Worm (Caenorhabditis elegans) whole organism, young adult: ENCODE data around the gene catp-7.

Source experiments
- B0019.2 ChIP-seq: fragments of 200-800 bp; sonication (Bioruptor generic); conservative IDR thresholded peaks from 2 replicates; pipeline ENCODE4 v1.3.6; 2022; ENCODE audit warnings: missing genetic modification reagents, missing genetic modification characterization, missing compliant biosample characterization
- B0035.1 ChIP-seq: sonication (generic microtip); optimal IDR thresholded peaks from 2 replicates; lab custom pipeline; 2016; ENCODE audit warnings: missing genetic modification characterization, mild to moderate bottlenecking, missing compliant biosample characterization, missing genotype, missing genetic modification reagents
- B0336.3 ChIP-seq: fragments of 200-800 bp; sonication (Bioruptor generic); IDR thresholded peaks from 2 replicates; pipeline ENCODE4 v1.3.6; 2022; ENCODE audit warnings: missing genetic modification characterization, missing compliant biosample characterization
- C06A6.2 ChIP-seq: fragments of 200-800 bp; sonication (Bioruptor generic); conservative IDR thresholded peaks from 2 replicates; pipeline ENCODE4 v1.3.6; 2022; ENCODE audit warnings: missing genetic modification characterization, missing compliant biosample characterization
- D2030.7 ChIP-seq: fragments of 200-800 bp; sonication (Bioruptor generic); IDR thresholded peaks from 2 replicates; pipeline ENCODE4 v1.3.6; 2022; ENCODE audit warnings: missing genetic modification reagents, missing genetic modification characterization, missing compliant biosample characterization
- F22D6.2 ChIP-seq: sonication (generic microtip); optimal IDR thresholded peaks from 2 replicates; lab custom pipeline; 2016; ENCODE audit warnings: mild to moderate bottlenecking, missing genetic modification characterization, missing compliant biosample characterization
- F23B12.7 ChIP-seq: sonication (generic microtip); optimal IDR thresholded peaks from 2 replicates; lab custom pipeline; 2017; ENCODE audit warnings: missing genetic modification characterization, mild to moderate bottlenecking, missing compliant biosample characterization, antibody characterized with exemption, moderate library complexity; ENCODE audit not compliant: insufficient read depth
- F33H1.4 ChIP-seq: fragments of 200-800 bp; sonication (Bioruptor generic); IDR thresholded peaks from 2 replicates; pipeline ENCODE4 v1.3.6; 2022; ENCODE audit warnings: missing genetic modification reagents, missing genetic modification characterization, missing compliant biosample characterization
- F52B5.7 ChIP-seq: sonication (generic microtip); optimal IDR thresholded peaks from 2 replicates; lab custom pipeline; 2016; ENCODE audit warnings: mild to moderate bottlenecking, missing genetic modification characterization, missing compliant biosample characterization
- F57A8.1 ChIP-seq: fragments of 200-800 bp; sonication (Bioruptor generic); optimal IDR thresholded peaks from 2 replicates; lab custom pipeline; 2018; ENCODE audit warnings: mild to moderate bottlenecking, missing genetic modification characterization, moderate library complexity, missing compliant biosample characterization
- K11D2.4 ChIP-seq: fragments of 200-800 bp; sonication (Bioruptor generic); IDR thresholded peaks from 2 replicates; pipeline ENCODE4 v1.3.6; 2022; ENCODE audit warnings: missing genetic modification reagents, missing genetic modification characterization, missing compliant biosample characterization
- Y53F4B.3 ChIP-seq: fragments of 200-800 bp; sonication (Bioruptor generic); IDR thresholded peaks from 2 replicates; pipeline ENCODE4 v1.3.6; 2022; ENCODE audit warnings: missing genetic modification reagents, missing genetic modification characterization, missing compliant biosample characterization
- Y56A3A.18 ChIP-seq: fragments of 200-800 bp; sonication (Bioruptor generic); IDR thresholded peaks from 2 replicates; pipeline ENCODE4 v1.3.6; 2022; ENCODE audit warnings: missing genetic modification reagents, missing genetic modification characterization, missing compliant biosample characterization
- Y67H2A.10 ChIP-seq: fragments of 200-800 bp; sonication (Bioruptor generic); conservative IDR thresholded peaks from 2 replicates; pipeline ENCODE4 v1.3.6; 2022; ENCODE audit warnings: missing genetic modification reagents, missing genetic modification characterization, missing compliant biosample characterization
- Y79H2A.3 ChIP-seq: fragments of 200-800 bp; sonication (Bioruptor generic); conservative IDR thresholded peaks from 2 replicates; pipeline ENCODE4 v1.3.6; 2022; ENCODE audit warnings: missing genetic modification reagents, missing genetic modification characterization, missing compliant biosample characterization
- Y95B8A.8 ChIP-seq: fragments of 200-800 bp; sonication (Bioruptor generic); IDR thresholded peaks from 2 replicates; pipeline ENCODE4 v1.3.6; 2022; ENCODE audit warnings: missing genetic modification reagents, missing genetic modification characterization, missing compliant biosample characterization
- ZK185.1 ChIP-seq: sonication (generic microtip); optimal IDR thresholded peaks from 2 replicates; lab custom pipeline; 2016; ENCODE audit warnings: mild to moderate bottlenecking, missing genetic modification characterization, missing compliant biosample characterization; ENCODE audit not compliant: poor library complexity, severe bottlenecking
- aptf-2 ChIP-seq: fragments of 200-800 bp; sonication (Bioruptor generic); conservative IDR thresholded peaks from 2 replicates; pipeline ENCODE4 v1.3.6; 2022; ENCODE audit warnings: missing genetic modification reagents, missing genetic modification characterization, missing compliant biosample characterization
- aptf-3 ChIP-seq: fragments of 200-800 bp; sonication (Bioruptor generic); IDR thresholded peaks from 2 replicates; pipeline ENCODE4 v1.3.6; 2022; ENCODE audit warnings: missing genetic modification characterization, missing compliant biosample characterization
- bed-2 ChIP-seq: fragments of 200-800 bp; sonication (Bioruptor generic); IDR thresholded peaks from 2 replicates; pipeline ENCODE4 v1.3.6; 2022; ENCODE audit warnings: missing genetic modification reagents, missing genetic modification characterization, missing compliant biosample characterization
- ccch-3 ChIP-seq: fragments of 200-800 bp; sonication (Bioruptor generic); optimal IDR thresholded peaks from 2 replicates; lab custom pipeline; 2018; ENCODE audit warnings: mild to moderate bottlenecking, missing genetic modification characterization, missing compliant biosample characterization
- cebp-2 ChIP-seq: fragments of 200-800 bp; sonication (Bioruptor generic); IDR thresholded peaks from 2 replicates; pipeline ENCODE4 v1.3.6; 2022; ENCODE audit warnings: missing genetic modification characterization, missing compliant biosample characterization
- ceh-91 ChIP-seq: fragments of 200-800 bp; sonication (Bioruptor generic); IDR thresholded peaks from 2 replicates; pipeline ENCODE4 v1.3.6; 2022; ENCODE audit warnings: missing genetic modification reagents, missing genetic modification characterization, missing compliant biosample characterization
- efl-1 ChIP-seq: fragments of 150-350 bp; optimal IDR thresholded peaks from 2 replicates; lab custom pipeline; 2014; ENCODE audit warnings: missing biosample characterization, missing genetic modification reagents, missing genetic modification characterization
- fkh-3 ChIP-seq: sonication (generic microtip); optimal IDR thresholded peaks from 2 replicates; lab custom pipeline; 2016; ENCODE audit warnings: mild to moderate bottlenecking, missing genetic modification characterization, missing compliant biosample characterization
- gei-17 ChIP-seq: fragments of 200-800 bp; sonication (Bioruptor generic); optimal IDR thresholded peaks from 2 replicates; lab custom pipeline; 2018; ENCODE audit warnings: mild to moderate bottlenecking, missing genetic modification characterization, missing compliant biosample characterization
- hmg-20 ChIP-seq: fragments of 200-800 bp; sonication (Bioruptor generic); IDR thresholded peaks from 2 replicates; pipeline ENCODE4 v1.3.6; 2022; ENCODE audit warnings: missing genetic modification reagents, missing genetic modification characterization, missing compliant biosample characterization
- hrde-1 ChIP-seq: sonication (generic microtip); optimal IDR thresholded peaks from 2 replicates; lab custom pipeline; 2016; ENCODE audit warnings: missing genetic modification characterization, mild to moderate bottlenecking, missing compliant biosample characterization, moderate library complexity, missing genotype, missing genetic modification reagents, borderline replicate concordance
- hsf-1 ChIP-seq: fragments of 200-800 bp; sonication (Bioruptor generic); IDR thresholded peaks from 2 replicates; pipeline ENCODE4 v1.3.6; 2022; ENCODE audit warnings: missing genetic modification reagents, missing genetic modification characterization, missing compliant biosample characterization
- let-607 ChIP-seq, 2 experiments: fragments of 200-800 bp in 1 of 2; sonication (Bioruptor generic) in 1 of 2; sonication (generic microtip) in 1 of 2; optimal IDR thresholded peaks; 2 replicates each; lab custom pipeline; 2016 to 2018; ENCODE audit warnings: mild to moderate bottlenecking in 2 of 2, missing compliant biosample characterization in 2 of 2, missing genetic modification characterization in 2 of 2, moderate library complexity in 2 of 2, missing genotype in 1 of 2
- lin-40 ChIP-seq: sonication (generic microtip); optimal IDR thresholded peaks from 2 replicates; lab custom pipeline; 2016; ENCODE audit warnings: missing genetic modification characterization, mild to moderate bottlenecking, missing compliant biosample characterization, missing genotype, missing genetic modification reagents
- madf-10 ChIP-seq: sonication (generic microtip); optimal IDR thresholded peaks from 2 replicates; lab custom pipeline; 2016; ENCODE audit warnings: mild to moderate bottlenecking, missing genetic modification characterization, missing compliant biosample characterization
- madf-3 ChIP-seq: fragments of 200-800 bp; sonication (Bioruptor generic); IDR thresholded peaks from 2 replicates; pipeline ENCODE4 v1.3.6; 2022; ENCODE audit warnings: missing genetic modification reagents, missing genetic modification characterization, missing compliant biosample characterization
- madf-8 ChIP-seq: fragments of 200-800 bp; sonication (Bioruptor generic); conservative IDR thresholded peaks from 2 replicates; pipeline ENCODE4 v1.3.6; 2022; ENCODE audit warnings: missing genetic modification reagents, missing genetic modification characterization, missing compliant biosample characterization
- nfya-2 ChIP-seq: fragments of 200-800 bp; sonication (Bioruptor generic); IDR thresholded peaks from 2 replicates; pipeline ENCODE4 v1.3.6; 2022; ENCODE audit warnings: missing genetic modification reagents, missing genetic modification characterization, missing compliant biosample characterization
- nhr-90 ChIP-seq: sonication (generic microtip); optimal IDR thresholded peaks from 2 replicates; lab custom pipeline; 2016; ENCODE audit warnings: missing genotype, mild to moderate bottlenecking, missing genetic modification characterization, missing compliant biosample characterization
- pbrm-1 ChIP-seq: fragments of 200-800 bp; sonication (Bioruptor generic); IDR thresholded peaks from 2 replicates; pipeline ENCODE4 v1.3.6; 2022; ENCODE audit warnings: missing genetic modification reagents, missing genetic modification characterization, missing compliant biosample characterization
- rec-8 ChIP-seq, 2 experiments: sonication (generic microtip); optimal IDR thresholded peaks; 2 replicates each; lab custom pipeline; 2016; ENCODE audit warnings: mild to moderate bottlenecking in 2 of 2, missing genetic modification characterization in 2 of 2, missing genetic modification reagents in 2 of 2, missing genotype in 2 of 2, missing biosample characterization in 1 of 2, missing compliant biosample characterization in 1 of 2, moderate library complexity in 1 of 2
- rpc-1 ChIP-seq, 2 experiments: fragments of 150-350 bp in 1 of 2; sonication (generic microtip) in 1 of 2; optimal IDR thresholded peaks; 2 replicates each; lab custom pipeline; 2014 to 2018; ENCODE audit warnings: missing biosample characterization in 1 of 2, missing genetic modification characterization in 1 of 2, missing genetic modification reagents in 1 of 2, missing genotype in 1 of 2
- sdz-38 ChIP-seq: sonication (generic microtip); optimal IDR thresholded peaks from 2 replicates; lab custom pipeline; 2016; ENCODE audit warnings: missing genotype, missing genetic modification characterization, missing compliant biosample characterization
- snpc-4 ChIP-seq, 5 experiments: fragments of 150-350 bp in 1 of 5; sonication (generic microtip) in 4 of 5; optimal IDR thresholded peaks; 2 replicates each; lab custom pipeline; 2014 to 2018; ENCODE audit warnings: missing genetic modification characterization in 5 of 5, missing biosample characterization in 3 of 5, antibody characterized with exemption in 2 of 5, mild to moderate bottlenecking in 2 of 5, missing compliant biosample characterization in 2 of 5, missing genotype in 2 of 5, moderate library complexity in 2 of 5, missing genetic modification reagents in 1 of 5
- sptf-2 ChIP-seq: fragments of 200-800 bp; sonication (Bioruptor generic); optimal IDR thresholded peaks from 2 replicates; lab custom pipeline; 2018; ENCODE audit warnings: mild to moderate bottlenecking, missing genetic modification characterization, missing compliant biosample characterization
- tlf-1 ChIP-seq: fragments of 200-800 bp; sonication (Bioruptor generic); optimal IDR thresholded peaks from 2 replicates; lab custom pipeline; 2018; ENCODE audit warnings: mild to moderate bottlenecking, missing genetic modification characterization, missing compliant biosample characterization
- unc-130 ChIP-seq: sonication (generic microtip); optimal IDR thresholded peaks from 2 replicates; lab custom pipeline; 2016; ENCODE audit warnings: missing genetic modification reagents, missing genetic modification characterization, missing compliant biosample characterization
- xnd-1 ChIP-seq: sonication (generic microtip); optimal IDR thresholded peaks from 2 replicates; lab custom pipeline; 2016; ENCODE audit warnings: missing genotype, missing genetic modification reagents, missing genetic modification characterization, missing compliant biosample characterization
- ztf-22 ChIP-seq: fragments of 200-800 bp; sonication (Bioruptor generic); optimal IDR thresholded peaks from 2 replicates; lab custom pipeline; 2018; ENCODE audit warnings: mild to moderate bottlenecking, missing genetic modification characterization, moderate library complexity, missing compliant biosample characterization

The catp-7 gene

DNA sequence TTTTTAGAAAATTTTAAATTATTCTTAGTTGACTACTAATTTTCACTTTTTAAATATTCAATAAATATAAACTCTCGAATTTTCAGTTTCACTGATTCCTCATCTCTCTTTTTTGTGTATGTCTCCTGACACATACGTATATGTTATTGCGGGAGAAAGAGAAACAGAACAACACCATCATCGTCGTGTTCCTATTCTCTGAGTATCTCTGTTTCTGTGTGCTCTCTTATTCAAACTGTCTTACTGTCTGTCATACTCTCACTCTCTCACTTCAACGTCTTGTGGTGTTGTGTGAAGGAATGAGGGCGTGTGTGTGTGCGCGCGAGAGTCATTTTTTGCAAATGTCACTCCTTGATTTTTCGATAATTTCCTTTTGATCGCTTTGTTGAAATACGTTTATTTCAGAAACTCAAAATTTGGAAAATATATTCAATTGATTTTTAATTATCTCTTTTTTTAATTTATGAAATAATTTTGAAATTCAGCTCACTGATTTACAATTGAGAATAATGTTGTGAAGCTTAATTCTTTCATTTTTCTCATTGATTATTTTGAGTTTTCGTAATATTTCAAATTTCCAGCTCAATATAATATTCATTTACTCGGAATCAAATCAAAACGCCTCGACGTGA, 34.4 kb downstream of the catp-7 start, which contains the start of gene lin-49 (continued):
- TF ChIP-seq ztf-22 (GFP tag; lab: Kevin White, UChicago) (no peak), bed-2 (GFP tag; lab: Robert Waterston, UW) (no peak), cebp-2 (no peak), F33H1.4 (GFP tag; lab: Robert Waterston, UW) (no peak), madf-10 (tag; lab: Kevin White, UChicago) (peak; percentile 39), rec-8 (tag; optimal IDR thresholded peaks at IDR 0.05; lab: Kevin White, UChicago) (no peak), tlf-1 (GFP tag; lab: Kevin White, UChicago) (no peak), ceh-91 (GFP tag; lab: Robert Waterston, UW) (no peak), F23B12.7 (tag; lab: Kevin White, UChicago) (no peak), lin-40 (tag; lab: Kevin White, UChicago) (peak; percentile 62), Y67H2A.10 (GFP tag; lab: Robert Waterston, UW) (no peak), Y95B8A.8 (GFP tag; lab: Robert Waterston, UW) (no peak), aptf-3 (no peak), madf-3 (no peak), madf-8 (GFP tag; lab: Robert Waterston, UW) (no peak), Y56A3A.18 (GFP tag; lab: Robert Waterston, UW) (no peak), aptf-2 (GFP tag; lab: Robert Waterston, UW) (no peak), F57A8.1 (GFP tag; lab: Kevin White, UChicago) (no peak), K11D2.4 (no peak), hsf-1 (GFP tag; lab: Robert Waterston, UW) (no peak), rpc-1 (optimal IDR thresholded peaks at IDR 0.05; lab: Kevin White, UChicago) (no peak), rpc-1 (tag; optimal IDR thresholded peaks at IDR 0.05; lab: Kevin White, UChicago) (no peak), unc-130 (GFP tag; lab: Kevin White, UChicago) (no peak), F52B5.7 (tag; lab: Kevin White, UChicago) (no peak), D2030.7 (GFP tag; lab: Robert Waterston, UW) (no peak), B0019.2 (GFP tag; lab: Robert Waterston, UW) (no peak), pbrm-1 (no peak), sdz-38 (no peak), hmg-20 (GFP tag; lab: Robert Waterston, UW) (no peak), nfya-2 (GFP tag; lab: Robert Waterston, UW) (no peak), Y53F4B.3 (GFP tag; lab: Robert Waterston, UW) (no peak), xnd-1 (tag; lab: Kevin White, UChicago) (no peak), ZK185.1 (no peak), fkh-3 (no peak), ccch-3 (GFP tag; lab: Kevin White, UChicago) (no peak), Y79H2A.3 (GFP tag; lab: Robert Waterston, UW) (no peak), nhr-90 (tag; lab: Kevin White, UChicago) (no peak), efl-1 (no peak), gei-17 (GFP tag; lab: Kevin White, UChicago) (no peak), C06A6.2 (GFP tag; lab: Robert Waterston, UW) (0 out of 2 replicates have a peak, but pooled peaks have one; percentile 11), snpc-4 (GFP tag; optimal IDR thresholded peaks at IDR 0.05; lab: Kevin White, UChicago) (no peak), snpc-4 (tag; optimal IDR thresholded peaks at IDR 0.05; lab: Kevin White, UChicago) (peak in 1 of 4 experiments; percentile 23), B0035.1 (tag; lab: Kevin White, UChicago) (no peak), F22D6.2 (tag; lab: Kevin White, UChicago) (no peak), sptf-2 (GFP tag; lab: Kevin White, UChicago) (no peak), let-607 (tag; optimal IDR thresholded peaks at IDR 0.05; lab: Kevin White, UChicago) (peak in 1 of 2 experiments; percentile 14), hrde-1 (tag; lab: Kevin White, UChicago) (no peak), B0336.3 (GFP tag; lab: Robert Waterston, UW) (peak; percentile 43; the same call in 1 of the 2 replicates)
